Worm (Caenorhabditis elegans) whole organism, late embryonic: ENCODE data around the gene C31H1.5.

Experiments
- ceh-18 ChIP-seq: sonication (generic microtip); optimal IDR thresholded peaks from 2 replicates; lab custom pipeline; 2016; ENCODE audit warnings: missing genetic modification characterization, missing compliant biosample characterization
- lim-6 ChIP-seq: sonication (generic microtip); optimal IDR thresholded peaks from 2 replicates; lab custom pipeline; 2016; ENCODE audit warnings: missing genetic modification characterization, missing compliant biosample characterization
- pha-4 ChIP-seq: fragments of 150-350 bp; optimal IDR thresholded peaks from 2 replicates; lab custom pipeline; 2018; ENCODE audit warnings: missing biosample characterization, missing genetic modification reagents, missing genetic modification characterization
- ref-2 ChIP-seq: sonication (generic microtip); optimal IDR thresholded peaks from 2 replicates; lab custom pipeline; 2016; ENCODE audit warnings: missing genetic modification characterization, missing compliant biosample characterization

DNA sequence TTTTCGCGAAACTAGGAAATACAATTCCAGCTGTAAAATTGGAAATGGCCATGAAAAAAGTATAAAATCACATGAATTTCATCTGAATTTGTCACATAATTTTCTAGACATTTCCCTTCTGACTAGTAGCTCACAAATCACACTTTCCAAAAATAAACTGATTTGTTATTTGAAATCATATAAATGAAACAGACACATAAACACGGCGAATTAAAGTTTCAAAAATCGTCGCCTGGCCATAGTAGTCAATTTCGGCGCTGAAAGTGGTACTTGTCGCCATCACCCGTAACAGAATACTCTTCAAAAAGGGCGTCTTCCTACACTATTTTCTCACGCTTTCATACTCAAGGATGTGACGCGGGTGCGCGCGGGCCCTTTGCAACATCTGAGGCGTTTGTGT, 43.9 kb downstream of the C31H1.5 start:
- TF ChIP-seq ceh-18 (tag; lab: Kevin White, UChicago) (no peak), lim-6 (tag; lab: Kevin White, UChicago) (no peak), pha-4 (tag; lab: Kevin White, UChicago) (no peak), ref-2 (tag; lab: Kevin White, UChicago) (no peak)
